Fruit fly (Drosophila melanogaster) whole organism, embryonic: Measurements from ENCODE around the gene tomb.

Experiments
- Atf-2 ChIP-seq: fragments of 200-800 bp; sonication (Bioruptor generic); optimal IDR thresholded peaks from 2 replicates; lab custom pipeline; 2016; ENCODE audit warnings: missing biosample characterization, missing genetic modification characterization
- CG10147 ChIP-seq: fragments of 200-800 bp; sonication (Bioruptor generic); optimal IDR thresholded peaks from 2 replicates; lab custom pipeline; 2019; ENCODE audit warnings: missing biosample characterization, mild to moderate bottlenecking, missing genetic modification characterization, moderate library complexity
- CG10431 ChIP-seq: fragments of 200-800 bp; sonication (Bioruptor generic); optimal IDR thresholded peaks from 3 replicates; lab custom pipeline; 2018; ENCODE audit warnings: missing biosample characterization, mild to moderate bottlenecking, missing genetic modification characterization
- CG10462 ChIP-seq: fragments of 200-800 bp; sonication (Bioruptor generic); optimal IDR thresholded peaks from 2 replicates; lab custom pipeline; 2016; ENCODE audit warnings: missing biosample characterization, missing genetic modification characterization
- CG11504 ChIP-seq: fragments of 200-800 bp; sonication (Bioruptor generic); optimal IDR thresholded peaks from 3 replicates; lab custom pipeline; 2019; ENCODE audit warnings: missing biosample characterization, mild to moderate bottlenecking, missing genetic modification characterization, moderate library complexity
- CG14441 ChIP-seq: fragments of 200-800 bp; sonication (Bioruptor generic); IDR thresholded peaks from 2 replicates; pipeline ENCODE4 v1.3.6; 2022; ENCODE audit warnings: missing biosample characterization, missing genetic modification characterization
- CG1602 ChIP-seq: fragments of 200-800 bp; sonication (Bioruptor generic); optimal IDR thresholded peaks from 3 replicates; lab custom pipeline; 2016; ENCODE audit warnings: missing biosample characterization, missing genetic modification characterization
- CG16863 ChIP-seq: fragments of 200-800 bp; sonication (Bioruptor generic); optimal IDR thresholded peaks from 3 replicates; lab custom pipeline; 2016; ENCODE audit warnings: missing biosample characterization, missing genetic modification characterization
- CG17612 ChIP-seq: fragments of 200-800 bp; sonication (Bioruptor generic); IDR thresholded peaks from 2 replicates; pipeline ENCODE4 v1.3.6; 2022; ENCODE audit warnings: missing biosample characterization, missing genetic modification characterization
- CG17829 ChIP-seq: fragments of 200-800 bp; optimal IDR thresholded peaks from 2 replicates; lab custom pipeline; 2019; ENCODE audit warnings: missing biosample characterization, mild to moderate bottlenecking, missing genetic modification characterization, moderate library complexity
- CG1832 ChIP-seq: fragments of 200-800 bp; sonication (Bioruptor generic); optimal IDR thresholded peaks from 2 replicates; lab custom pipeline; 2017; ENCODE audit warnings: missing biosample characterization, mild to moderate bottlenecking, missing genetic modification characterization, inconsistent platforms
- CG2875 ChIP-seq: fragments of 200-800 bp; sonication (Bioruptor generic); optimal IDR thresholded peaks from 2 replicates; lab custom pipeline; 2017; ENCODE audit warnings: missing biosample characterization, mild to moderate bottlenecking, missing genetic modification characterization, missing genetic modification reagents
- CG31441 ChIP-seq: fragments of 200-800 bp; sonication (Bioruptor generic); IDR thresholded peaks from 2 replicates; pipeline ENCODE4 v1.3.6; 2022; ENCODE audit warnings: missing biosample characterization, missing genetic modification characterization
- CG3847 ChIP-seq: fragments of 200-800 bp; sonication (Bioruptor generic); IDR thresholded peaks from 2 replicates; pipeline ENCODE4 v1.3.6; 2022; ENCODE audit warnings: missing biosample characterization, missing genetic modification characterization
- CG4360 ChIP-seq: fragments of 200-800 bp; sonication (Bioruptor generic); IDR thresholded peaks from 2 replicates; pipeline ENCODE4 v1.3.6; 2022; ENCODE audit warnings: missing biosample characterization, missing genetic modification characterization
- CG4424 ChIP-seq: fragments of 200-800 bp; sonication (Bioruptor generic); optimal IDR thresholded peaks from 3 replicates; lab custom pipeline; 2016; ENCODE audit warnings: missing biosample characterization, missing genetic modification characterization
- CG6654 ChIP-seq: fragments of 200-800 bp; sonication (Bioruptor generic); optimal IDR thresholded peaks from 2 replicates; lab custom pipeline; 2017; ENCODE audit warnings: missing biosample characterization, mild to moderate bottlenecking, missing genetic modification characterization
- CG6689 ChIP-seq: fragments of 200-800 bp; sonication (Bioruptor generic); IDR thresholded peaks from 2 replicates; pipeline ENCODE4 v1.3.6; 2022; ENCODE audit warnings: missing biosample characterization, missing genetic modification characterization
- CG7839 ChIP-seq: fragments of 200-800 bp; sonication (Bioruptor generic); optimal IDR thresholded peaks from 3 replicates; lab custom pipeline; 2018; ENCODE audit warnings: missing biosample characterization, mild to moderate bottlenecking, missing genetic modification characterization, moderate library complexity
- CrebB ChIP-seq: fragments of 200-800 bp; sonication (Bioruptor generic); optimal IDR thresholded peaks from 3 replicates; lab custom pipeline; 2018; ENCODE audit warnings: missing biosample characterization, mild to moderate bottlenecking, missing genetic modification characterization
- E2f1 ChIP-seq: fragments of 200-800 bp; sonication (Bioruptor generic); IDR thresholded peaks from 2 replicates; pipeline ENCODE4 v1.3.6; 2022; ENCODE audit warnings: missing biosample characterization, missing genetic modification characterization
- Fer1 ChIP-seq: fragments of 200-800 bp; sonication (Bioruptor generic); optimal IDR thresholded peaks from 2 replicates; lab custom pipeline; 2017; ENCODE audit warnings: missing biosample characterization, mild to moderate bottlenecking, missing genetic modification characterization
- HHEX ChIP-seq: fragments of 200-800 bp; sonication (Bioruptor generic); optimal IDR thresholded peaks from 3 replicates; lab custom pipeline; 2017; ENCODE audit warnings: missing biosample characterization, mild to moderate bottlenecking, missing genetic modification characterization, missing genetic modification reagents
- Hr51 ChIP-seq, 2 experiments: fragments of 200-800 bp; sonication (Bioruptor generic); optimal IDR thresholded peaks; 2 replicates in 1 of 2; 3 replicates in 1 of 2; lab custom pipeline; 2016 to 2018; ENCODE audit warnings: missing biosample characterization in 2 of 2, missing genetic modification characterization in 2 of 2, mild to moderate bottlenecking in 1 of 2, moderate library complexity in 1 of 2
- Med ChIP-seq: fragments of 200-800 bp; sonication (Bioruptor generic); peaks from one replicate; lab custom pipeline; 2016; ENCODE audit warnings: missing biosample characterization, missing genetic modification characterization, mild to moderate bottlenecking, inconsistent platforms, moderate library complexity
- Rfx ChIP-seq: fragments of 200-800 bp; sonication (Bioruptor generic); IDR thresholded peaks from 2 replicates; pipeline ENCODE4 v1.3.6; 2022; ENCODE audit warnings: missing biosample characterization, missing genetic modification characterization
- Trl ChIP-seq, 3 experiments: fragments of >200 bp in 2 of 3; fragments of 200-800 bp in 1 of 3; sonication (Bioruptor generic) in 1 of 3; optimal IDR thresholded peaks; 2 replicates in 1 of 3; 3 replicates in 2 of 3; lab custom pipeline; 2016 to 2017; ENCODE audit warnings: missing biosample characterization in 1 of 3, missing genetic modification characterization in 1 of 3
- Vsx1 ChIP-seq: fragments of 200-800 bp; sonication (Bioruptor generic); optimal IDR thresholded peaks from 2 replicates; lab custom pipeline; 2017; ENCODE audit warnings: missing biosample characterization, mild to moderate bottlenecking, missing genetic modification characterization, missing genetic modification reagents
- ase ChIP-seq: fragments of 200-800 bp; sonication (Bioruptor generic); IDR thresholded peaks from 3 replicates; pipeline ENCODE4 v1.3.6; 2022; ENCODE audit warnings: missing biosample characterization, missing genetic modification characterization
- br ChIP-seq: fragments of >200 bp; optimal IDR thresholded peaks from 2 replicates; lab custom pipeline; 2017
- btn ChIP-seq: fragments of 200-800 bp; sonication (Bioruptor generic); optimal IDR thresholded peaks from 2 replicates; lab custom pipeline; 2016; ENCODE audit warnings: missing biosample characterization, missing genetic modification characterization
- cas ChIP-seq: fragments of 200-800 bp; sonication (Bioruptor generic); IDR thresholded peaks from 2 replicates; pipeline ENCODE4 v1.3.6; 2022; ENCODE audit warnings: missing biosample characterization, missing genetic modification characterization
- dmrt11E ChIP-seq: fragments of 200-800 bp; sonication (Bioruptor generic); optimal IDR thresholded peaks from 3 replicates; lab custom pipeline; 2018; ENCODE audit warnings: missing biosample characterization, mild to moderate bottlenecking, missing genetic modification characterization, moderate library complexity
- eve ChIP-seq, 2 experiments: fragments of >200 bp; optimal IDR thresholded peaks; 2 replicates each; lab custom pipeline; 2017; ENCODE audit warnings: missing biosample characterization in 2 of 2, missing genetic modification characterization in 2 of 2
- fd102C ChIP-seq: fragments of 200-800 bp; sonication (Bioruptor generic); optimal IDR thresholded peaks from 2 replicates; lab custom pipeline; 2018; ENCODE audit warnings: missing biosample characterization, mild to moderate bottlenecking, missing genetic modification characterization, moderate library complexity
- gsb-n ChIP-seq: fragments of 200-800 bp; sonication (Bioruptor generic); optimal IDR thresholded peaks from 3 replicates; lab custom pipeline; 2018; ENCODE audit warnings: missing biosample characterization, mild to moderate bottlenecking, missing genetic modification characterization
- jigr1 ChIP-seq: fragments of 200-800 bp; sonication (Bioruptor generic); IDR thresholded peaks from 3 replicates; pipeline ENCODE4 v1.3.6; 2022; ENCODE audit warnings: missing biosample characterization, missing genetic modification characterization
- lola ChIP-seq, 3 experiments: fragments of >200 bp in 2 of 3; fragments of 200-800 bp in 1 of 3; sonication (Bioruptor generic) in 1 of 3; optimal IDR thresholded peaks; 2 replicates each; lab custom pipeline; 2017 to 2019; ENCODE audit warnings: missing biosample characterization in 3 of 3, missing genetic modification characterization in 3 of 3, mild to moderate bottlenecking in 1 of 3, moderate library complexity in 1 of 3
- mirr ChIP-seq: fragments of 200-800 bp; sonication (Bioruptor generic); optimal IDR thresholded peaks from 3 replicates; lab custom pipeline; 2018; ENCODE audit warnings: missing biosample characterization, mild to moderate bottlenecking, missing genetic modification characterization
- odd ChIP-seq: fragments of 200-800 bp; sonication (Bioruptor generic); optimal IDR thresholded peaks from 2 replicates; lab custom pipeline; 2017; ENCODE audit warnings: missing biosample characterization, mild to moderate bottlenecking, missing genetic modification characterization
- pho ChIP-seq: fragments of 200-800 bp; sonication (Bioruptor generic); optimal IDR thresholded peaks from 2 replicates; lab custom pipeline; 2016; ENCODE audit warnings: missing biosample characterization, missing genetic modification characterization
- ranshi ChIP-seq: fragments of 200-800 bp; sonication (Bioruptor generic); IDR thresholded peaks from 2 replicates; pipeline ENCODE4 v1.3.6; 2022; ENCODE audit warnings: missing biosample characterization, missing genetic modification characterization
- scrt ChIP-seq: fragments of 200-800 bp; sonication (Bioruptor generic); optimal IDR thresholded peaks from 2 replicates; lab custom pipeline; 2018; ENCODE audit warnings: missing biosample characterization, mild to moderate bottlenecking, missing genetic modification characterization, moderate library complexity
- sima ChIP-seq: fragments of 200-800 bp; sonication (Bioruptor generic); optimal IDR thresholded peaks from 2 replicates; lab custom pipeline; 2016; ENCODE audit warnings: missing biosample characterization, missing genetic modification characterization
- sqz ChIP-seq: fragments of 200-800 bp; sonication (Bioruptor generic); optimal IDR thresholded peaks from 3 replicates; lab custom pipeline; 2018; ENCODE audit warnings: missing biosample characterization, mild to moderate bottlenecking, missing genetic modification characterization
- tin ChIP-seq: fragments of 200-800 bp; sonication (Bioruptor generic); optimal IDR thresholded peaks from 3 replicates; lab custom pipeline; 2016; ENCODE audit warnings: missing biosample characterization, missing genetic modification characterization
- toy ChIP-seq: fragments of 200-800 bp; sonication (Bioruptor generic); IDR thresholded peaks from 2 replicates; pipeline ENCODE4 v1.3.6; 2022; ENCODE audit warnings: missing biosample characterization, missing genetic modification characterization
- wek ChIP-seq: fragments of 200-800 bp; sonication (Bioruptor generic); optimal IDR thresholded peaks from 3 replicates; lab custom pipeline; 2018; ENCODE audit warnings: missing biosample characterization, mild to moderate bottlenecking, missing genetic modification characterization, moderate library complexity
- zf30C ChIP-seq: fragments of 200-800 bp; sonication (Bioruptor generic); optimal IDR thresholded peaks from 3 replicates; lab custom pipeline; 2018; ENCODE audit warnings: missing biosample characterization, mild to moderate bottlenecking, missing genetic modification characterization

The tomb gene

DNA sequence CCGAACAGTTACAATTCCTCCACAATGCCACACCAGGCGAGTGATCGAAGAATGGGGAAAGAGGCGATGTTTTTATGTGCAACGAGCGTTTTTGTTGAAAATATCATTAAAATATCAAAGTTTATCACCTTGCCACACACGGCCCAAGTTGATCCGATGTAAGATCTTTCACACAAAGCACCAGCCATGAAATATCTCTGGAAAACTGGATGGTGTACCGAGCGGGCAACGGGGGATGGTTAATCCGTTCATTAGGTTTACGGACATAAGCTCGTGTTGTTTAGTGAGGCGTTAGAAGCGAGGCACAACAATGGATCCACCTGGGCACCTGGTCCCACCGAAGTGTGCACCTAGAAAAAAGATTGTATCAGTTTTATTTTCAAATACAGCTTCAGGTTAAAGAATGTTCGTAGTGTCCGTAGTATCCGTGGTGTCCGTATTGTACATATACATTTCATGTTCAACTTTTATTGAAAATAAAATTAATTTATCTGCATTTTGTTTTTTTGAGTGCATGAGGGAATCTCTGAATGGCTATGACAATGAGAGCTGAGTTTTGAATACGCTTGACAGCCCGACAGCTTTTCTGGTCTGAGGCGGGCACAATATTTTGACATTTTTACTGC is 40.0 kb downstream of the tomb start (continued):
- TF ChIP-seq tin (GFP tag; lab: Kevin White, UChicago), result peak; percentile 39
- no peak for TF ChIP-seq br (lab: Kevin White, UChicago)
- TF ChIP-seq CG3847 (GFP tag; lab: Robert Waterston, UW), result peak; percentile 61
- TF ChIP-seq CG1602 (GFP tag; lab: Kevin White, UChicago), result peak; percentile 34
- 0 out of 3 replicates have a peak, but pooled peaks have one; percentile 40 for TF ChIP-seq jigr1 (GFP tag; lab: Robert Waterston, UW)
- TF ChIP-seq Hr51 (GFP tag; optimal IDR thresholded peaks at IDR 0.05; lab: Kevin White, UChicago), result peak in 1 of 2 experiments; percentile 49
- TF ChIP-seq sqz (GFP tag; lab: Kevin White, UChicago), result peak; percentile 19
- TF ChIP-seq mirr (GFP tag; lab: Kevin White, UChicago), result no peak
- TF ChIP-seq CG6689 (GFP tag; lab: Robert Waterston, UW), result peak; percentile 64; the same call in 1 of the 2 replicates
- peak; percentile 17 for TF ChIP-seq scrt
- TF ChIP-seq CG17612, result no peak
- TF ChIP-seq CG11504, result peak; percentile 73
- TF ChIP-seq CG10147 (GFP tag; lab: Kevin White, UChicago), result peak; percentile 32
- peak; percentile 43 for TF ChIP-seq HHEX (GFP tag; lab: Kevin White, UChicago)
- TF ChIP-seq CG7839 (tag; lab: Kevin White, UChicago), result peak; percentile 73
- peak; percentile 36 for TF ChIP-seq CG10431
- TF ChIP-seq toy (GFP tag; lab: Robert Waterston, UW), result 0 out of 2 replicates have a peak, but pooled peaks have one; percentile 11
- TF ChIP-seq lola (GFP tag; optimal IDR thresholded peaks at IDR 0.05; lab: Kevin White, UChicago), result peak in 1 of 3 experiments; percentile 77
- peak; percentile 23 for TF ChIP-seq zf30C (GFP tag; lab: Kevin White, UChicago)
- TF ChIP-seq sima (GFP tag; lab: Kevin White, UChicago), result peak; percentile 35
- TF ChIP-seq eve (GFP tag; optimal IDR thresholded peaks at IDR 0.05; lab: Kevin White, UChicago), result no peak
- TF ChIP-seq dmrt11E (tag; lab: Kevin White, UChicago), result peak; percentile 74
- TF ChIP-seq Rfx, result peak; percentile 77
- TF ChIP-seq CG16863, result peak; percentile 34
- peak; percentile 1 for TF ChIP-seq odd (GFP tag; lab: Kevin White, UChicago)
- TF ChIP-seq CG17829, result peak; percentile 70
- peak; percentile 26; the same call in 1 of the 2 replicates for TF ChIP-seq E2f1
- peak; percentile 43 for TF ChIP-seq CG14441 (GFP tag; lab: Robert Waterston, UW)
- TF ChIP-seq Trl (optimal IDR thresholded peaks at IDR 0.05; lab: Kevin White, UChicago), result no peak
- TF ChIP-seq Trl (GFP tag; optimal IDR thresholded peaks at IDR 0.05; lab: Kevin White, UChicago), result peak; percentile 53
- TF ChIP-seq CG4360 (GFP tag; lab: Robert Waterston, UW), result no peak
- peak; percentile 25 for TF ChIP-seq wek (GFP tag; lab: Kevin White, UChicago)
- TF ChIP-seq CG6654 (GFP tag; lab: Kevin White, UChicago), result no peak
- peak; percentile 74 for TF ChIP-seq CG31441 (GFP tag; lab: Robert Waterston, UW)
- peak; percentile 68 for TF ChIP-seq CG4424 (GFP tag; lab: Kevin White, UChicago)
- TF ChIP-seq ranshi (GFP tag; lab: Robert Waterston, UW), result peak; percentile 54
- TF ChIP-seq fd102C (GFP tag; lab: Kevin White, UChicago), result no peak
- peak; percentile 87 for TF ChIP-seq Med
- TF ChIP-seq btn (GFP tag; lab: Kevin White, UChicago), result no peak
- no peak for TF ChIP-seq CG1832
- TF ChIP-seq Vsx1, result peak; percentile 40
- peak; percentile 11; the same call in 1 of the 3 replicates for TF ChIP-seq ase (GFP tag; lab: Robert Waterston, UW)
- peak; percentile 10 for TF ChIP-seq Atf-2 (GFP tag; lab: Kevin White, UChicago)
- peak; percentile 61 for TF ChIP-seq CG2875
- TF ChIP-seq gsb-n, result peak; percentile 62
- TF ChIP-seq CG10462 (GFP tag; lab: Kevin White, UChicago), result peak; percentile 9
- TF ChIP-seq Fer1 (GFP tag; lab: Kevin White, UChicago), result no peak
- no peak for TF ChIP-seq pho (GFP tag; lab: Kevin White, UChicago)
- peak; percentile 1 for TF ChIP-seq CrebB (tag; lab: Kevin White, UChicago)
- 0 out of 2 replicates have a peak, but pooled peaks have one; percentile 21 for TF ChIP-seq cas (GFP tag; lab: Robert Waterston, UW)
